Fruit fly (Drosophila melanogaster): Measurements from ENCODE around the gene tal-2A.

DNA sequence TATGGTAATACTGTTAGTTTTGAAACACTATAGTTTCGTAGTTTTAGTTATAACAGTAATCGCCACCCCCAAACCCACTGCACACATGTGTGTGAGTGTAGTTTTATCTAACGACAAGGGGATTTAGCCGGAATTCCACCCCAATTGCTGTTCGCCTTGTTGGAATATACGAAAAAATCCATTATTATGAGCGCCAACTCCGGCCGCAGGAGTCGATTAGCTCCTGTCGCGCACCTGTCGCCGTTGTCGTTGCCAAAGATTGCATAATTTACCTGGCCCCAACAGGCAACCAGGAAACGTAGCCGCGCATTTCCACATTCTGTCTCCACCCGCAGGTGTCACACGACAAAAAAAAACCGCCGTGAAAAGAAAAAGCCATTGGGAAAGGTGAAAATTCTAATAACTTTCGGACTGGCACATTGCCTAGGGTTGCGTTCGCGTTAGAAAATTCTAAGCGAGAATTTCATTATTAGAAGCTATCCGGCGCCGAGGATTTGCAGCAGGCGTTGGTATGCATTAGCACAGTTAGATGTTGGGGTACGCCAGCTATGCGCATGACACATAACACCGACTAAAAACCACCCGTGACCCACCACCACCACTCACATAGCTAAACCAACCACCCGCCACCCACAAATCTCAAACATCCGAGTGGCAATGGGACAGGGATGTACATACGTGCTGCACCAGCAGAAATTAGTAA is 9.6 kb upstream of the tal-2A start:
- TF ChIP-seq ovo (GFP tag; optimal IDR thresholded peaks at IDR 0.05) (no peak), Mnt (GFP tag; optimal IDR thresholded peaks at IDR 0.05) (no peak), CG12768 (GFP tag; optimal IDR thresholded peaks at IDR 0.05) (no peak), toe (GFP tag; optimal IDR thresholded peaks at IDR 0.05) (no peak), kay (GFP tag; ENCODE audit: borderline replicate concordance) (no peak), CG14711 (tag; optimal IDR thresholded peaks at IDR 0.05) (no peak), CG7045 (GFP tag; optimal IDR thresholded peaks at IDR 0.05) (no peak), Crg-1 (GFP tag; optimal IDR thresholded peaks at IDR 0.05) (no peak), CG11617 (GFP tag; optimal IDR thresholded peaks at IDR 0.05) (no peak), CG1620 (GFP tag; optimal IDR thresholded peaks at IDR 0.05) (no peak), cnc (optimal IDR thresholded peaks at IDR 0.05) (no peak)

All from whole organism, adult.